Worm (Caenorhabditis elegans) whole organism, midembryonic: Measurements from ENCODE around the gene clc-10.

Source experiments
- T22C8.4 ChIP-seq: fragments of 200-800 bp; sonication (Bioruptor generic); IDR thresholded peaks from 2 replicates; pipeline ENCODE4 v1.3.6; 2022; ENCODE audit warnings: missing genetic modification characterization, missing compliant biosample characterization
- cog-1 ChIP-seq: sonication (generic microtip); optimal IDR thresholded peaks from 2 replicates; lab custom pipeline; 2016; ENCODE audit warnings: missing genetic modification characterization, missing compliant biosample characterization
- flt-1 ChIP-seq: fragments of 200-800 bp; sonication (Bioruptor generic); IDR thresholded peaks from 2 replicates; pipeline ENCODE4 v1.3.6; 2022; ENCODE audit warnings: missing genetic modification characterization, missing compliant biosample characterization
- klf-2 ChIP-seq: fragments of 200-800 bp; sonication (Bioruptor generic); conservative IDR thresholded peaks from 2 replicates; pipeline ENCODE4 v1.3.6; 2022; ENCODE audit warnings: missing genetic modification reagents, missing genetic modification characterization, missing compliant biosample characterization
- med-1 ChIP-seq: sonication (generic microtip); optimal IDR thresholded peaks from 2 replicates; lab custom pipeline; 2017; ENCODE audit warnings: missing genetic modification characterization, mild to moderate bottlenecking, missing compliant biosample characterization, antibody characterized with exemption, missing genetic modification reagents; ENCODE audit not compliant: insufficient read depth
- ref-1 ChIP-seq: fragments of 200-800 bp; sonication (Bioruptor generic); conservative IDR thresholded peaks from 2 replicates; pipeline ENCODE4 v1.3.6; 2022; ENCODE audit warnings: missing genetic modification reagents, missing genetic modification characterization, missing compliant biosample characterization
- tab-1 ChIP-seq: fragments of 200-800 bp; sonication (Bioruptor generic); IDR thresholded peaks from 2 replicates; pipeline ENCODE4 v1.3.6; 2022; ENCODE audit warnings: missing genetic modification characterization, missing compliant biosample characterization
- ztf-23 ChIP-seq: fragments of 200-800 bp; sonication (Bioruptor generic); IDR thresholded peaks from 2 replicates; pipeline ENCODE4 v1.3.6; 2022; ENCODE audit warnings: missing genetic modification reagents, missing genetic modification characterization, missing compliant biosample characterization
- ztf-29 ChIP-seq: fragments of 200-800 bp; sonication (Bioruptor generic); IDR thresholded peaks from 2 replicates; pipeline ENCODE4 v1.3.6; 2022; ENCODE audit warnings: missing genetic modification reagents, missing genetic modification characterization, missing compliant biosample characterization

The clc-10 gene

ce11 chrIII:6095654-6096053 is 38.8 kb downstream of the clc-10 start:
- TF ChIP-seq tab-1 (GFP tag; lab: Robert Waterston, UW) (no peak), ztf-23 (no peak), cog-1 (tag; lab: Kevin White, UChicago) (no peak), flt-1 (no peak)

ce11 chrIII:6102762-6103161 is 45.9 kb downstream of the clc-10 start, which contains the start of gene C05D10.4:
TSS of gene C05D10.4 (minus strand) at chrIII:6102862.
- TF ChIP-seq flt-1: no peak
- TF ChIP-seq cog-1 (tag; lab: Kevin White, UChicago): no peak
- no peak for TF ChIP-seq med-1
- TF ChIP-seq ztf-23: no peak
- no peak for TF ChIP-seq T22C8.4
- TF ChIP-seq klf-2 (GFP tag; lab: Robert Waterston, UW): no peak
- TF ChIP-seq ref-1 (GFP tag; lab: Robert Waterston, UW): no peak
- TF ChIP-seq tab-1 (GFP tag; lab: Robert Waterston, UW): no peak
- no peak for TF ChIP-seq ztf-29 (GFP tag; lab: Robert Waterston, UW)

DNA sequence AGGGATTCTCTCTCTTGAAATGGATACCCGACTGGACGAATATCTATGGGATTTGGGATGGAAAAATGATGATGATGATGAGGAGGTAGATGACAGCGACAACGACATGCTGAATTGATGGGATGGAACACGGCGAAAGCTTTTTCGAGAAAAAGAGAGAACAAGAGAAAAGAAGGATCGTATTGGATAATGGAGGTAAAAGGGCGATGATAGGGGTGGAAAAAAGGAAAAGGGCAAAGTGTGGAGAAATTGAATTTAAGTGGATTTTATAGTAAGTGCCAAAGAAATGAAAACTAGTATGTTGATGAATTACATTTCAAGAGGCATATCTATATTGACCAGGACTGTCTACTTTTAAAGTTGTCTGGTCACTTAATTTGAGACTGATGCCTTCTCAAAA is 49.0 kb downstream of the clc-10 start:
- no peak for TF ChIP-seq flt-1
- no peak for TF ChIP-seq ztf-23
- TF ChIP-seq ztf-29 (GFP tag; lab: Robert Waterston, UW): no peak
- no peak for TF ChIP-seq ref-1 (GFP tag; lab: Robert Waterston, UW)
- TF ChIP-seq klf-2 (GFP tag; lab: Robert Waterston, UW): no peak
- no peak for TF ChIP-seq med-1
- TF ChIP-seq tab-1 (GFP tag; lab: Robert Waterston, UW): no peak
- TF ChIP-seq T22C8.4: no peak
- TF ChIP-seq cog-1 (tag; lab: Kevin White, UChicago): no peak
